Fruit fly (Drosophila melanogaster): ENCODE measurements around the gene ttm2.

The ttm2 gene

dm6 chr3L:246644-247199, 28.2 kb upstream of the ttm2 start (continued):
- peak; percentile 17; the same call in 1 of the 2 replicates for TF ChIP-seq CG11085 (GFP tag; IDR thresholded peaks at IDR 0.05)
- peak; percentile 36 for TF ChIP-seq pb (GFP tag; optimal IDR thresholded peaks at IDR 0.05)
- TF ChIP-seq Bgb (GFP tag; IDR thresholded peaks at IDR 0.05; ENCODE audit: partially characterized antibody), result peak; percentile 75
- TF ChIP-seq ap (GFP tag; IDR thresholded peaks at IDR 0.05), result no peak
- peak; percentile 73 for TF ChIP-seq ato (GFP tag; IDR thresholded peaks at IDR 0.05; ENCODE audit: partially characterized antibody)
- peak; percentile 94 for TF ChIP-seq CG4617 (GFP tag; optimal IDR thresholded peaks at IDR 0.05; ENCODE audit: borderline replicate concordance)
- TF ChIP-seq CG9817 (tag; optimal IDR thresholded peaks at IDR 0.05), result no peak
- no peak for TF ChIP-seq klu (GFP tag; IDR thresholded peaks at IDR 0.05)
- no peak for TF ChIP-seq Fer3 (tag; optimal IDR thresholded peaks at IDR 0.05)
- no peak for TF ChIP-seq peb (GFP tag; IDR thresholded peaks at IDR 0.05)
- 0 out of 4 replicates have a peak, but pooled peaks have one; percentile 42 for TF ChIP-seq chinmo (GFP tag; IDR thresholded peaks at IDR 0.05; ENCODE audit: partially characterized antibody)
- TF ChIP-seq Camta (GFP tag; optimal IDR thresholded peaks at IDR 0.05), result peak; percentile 72
- TF ChIP-seq pfk (GFP tag; optimal IDR thresholded peaks at IDR 0.05), result peak; percentile 48
- peak; percentile 1 for TF ChIP-seq CG8089 (GFP tag; optimal IDR thresholded peaks at IDR 0.05)
- TF ChIP-seq CG11560 (tag; IDR thresholded peaks at IDR 0.05), result 0 out of 3 replicates have a peak, but pooled peaks have one; percentile 17
- TF ChIP-seq CG12236 (GFP tag; optimal IDR thresholded peaks at IDR 0.05), result no peak
- TF ChIP-seq seq (GFP tag; IDR thresholded peaks at IDR 0.05), result no peak
- peak; percentile 52 for TF ChIP-seq CG34376 (GFP tag; optimal IDR thresholded peaks at IDR 0.05)
- no peak for TF ChIP-seq Hand (GFP tag; optimal IDR thresholded peaks at IDR 0.05)
- TF ChIP-seq Deaf1 (tag; optimal IDR thresholded peaks at IDR 0.05), result peak; percentile 100
- no peak for TF ChIP-seq HLHmδ (GFP tag; optimal IDR thresholded peaks at IDR 0.05)
- TF ChIP-seq Hmr (GFP tag; optimal IDR thresholded peaks at IDR 0.05), result no peak
- no peak for TF ChIP-seq toy (GFP tag; IDR thresholded peaks at IDR 0.05)
- peak; percentile 89 for TF ChIP-seq CG33213 (GFP tag; optimal IDR thresholded peaks at IDR 0.05)
- TF ChIP-seq zfh2 (GFP tag; optimal IDR thresholded peaks at IDR 0.05), result peak; percentile 43
- TF ChIP-seq CG7839 (tag; optimal IDR thresholded peaks at IDR 0.05), result no peak
- TF ChIP-seq Atf6 (GFP tag; IDR thresholded peaks at IDR 0.05), result no peak
- TF ChIP-seq CG9932 (GFP tag; IDR thresholded peaks at IDR 0.05), result no peak
- TF ChIP-seq nerfin-2 (GFP tag; IDR thresholded peaks at IDR 0.05; ENCODE audit: partially characterized antibody), result peak; percentile 55
- TF ChIP-seq CG12155 (GFP tag; optimal IDR thresholded peaks at IDR 0.05), result no peak
- no peak for TF ChIP-seq ATbp (GFP tag; optimal IDR thresholded peaks at IDR 0.05)
- TF ChIP-seq CG16779 (GFP tag; IDR thresholded peaks at IDR 0.05), result no peak
- no peak for TF ChIP-seq CG11093 (GFP tag; IDR thresholded peaks at IDR 0.05)
- TF ChIP-seq oc (tag; optimal IDR thresholded peaks at IDR 0.05), result no peak
- TF ChIP-seq Hr39 (optimal IDR thresholded peaks at IDR 0.05), result no peak
- no peak for TF ChIP-seq pan (optimal IDR thresholded peaks at IDR 0.05)
- TF ChIP-seq pan (GFP tag; optimal IDR thresholded peaks at IDR 0.05 in 1 of 2, IDR thresholded peaks at IDR 0.05 in 1 of 2), result peak in 1 of 2 experiments; percentile 28
- TF ChIP-seq HmgD (GFP tag; optimal IDR thresholded peaks at IDR 0.05), result peak; percentile 51
- no peak for TF ChIP-seq sisA (GFP tag; IDR thresholded peaks at IDR 0.05)
- TF ChIP-seq stc (GFP tag; IDR thresholded peaks at IDR 0.05), result no peak
- TF ChIP-seq dm (GFP tag; optimal IDR thresholded peaks at IDR 0.05), result peak; percentile 76
- no peak for TF ChIP-seq vvl (GFP tag; IDR thresholded peaks at IDR 0.05)
- TF ChIP-seq CG2202 (tag; optimal IDR thresholded peaks at IDR 0.05), result no peak
- TF ChIP-seq corto (GFP tag; optimal IDR thresholded peaks at IDR 0.05), result no peak
- TF ChIP-seq gcm2 (GFP tag; optimal IDR thresholded peaks at IDR 0.05), result no peak
- no peak for TF ChIP-seq prd (optimal IDR thresholded peaks at IDR 0.05)
- peak; percentile 57; the same call in 1 of the 3 replicates for TF ChIP-seq prd (GFP tag; IDR thresholded peaks at IDR 0.05)
- TF ChIP-seq Doc2 (GFP tag; IDR thresholded peaks at IDR 0.05), result no peak
- peak; percentile 73 for TF ChIP-seq bbx (GFP tag; IDR thresholded peaks at IDR 0.05; ENCODE audit: partially characterized antibody)
- TF ChIP-seq D19A (tag; optimal IDR thresholded peaks at IDR 0.05), result no peak
- TF ChIP-seq ase (GFP tag; IDR thresholded peaks at IDR 0.05), result peak; percentile 61; the same call in 1 of the 3 replicates
